Fruit fly (Drosophila melanogaster): ENCODE measurements around the gene CG17328.

CG17328 gene

dm6 chr2L:16321209-16321608 lies 21.5 kb downstream of the CG17328 start (continued):
- no peak for TF ChIP-seq CG31365 (tag; optimal IDR thresholded peaks at IDR 0.05)
- TF ChIP-seq CG4854 (GFP tag; optimal IDR thresholded peaks at IDR 0.05), result no peak
- no peak for TF ChIP-seq CG7556 (GFP tag; optimal IDR thresholded peaks at IDR 0.05)
- TF ChIP-seq Hr39 (optimal IDR thresholded peaks at IDR 0.05), result no peak
- no peak for TF ChIP-seq CG11456 (GFP tag; IDR thresholded peaks at IDR 0.05)
- no peak for TF ChIP-seq toy (GFP tag; IDR thresholded peaks at IDR 0.05)
- no peak for TF ChIP-seq H15 (GFP tag; IDR thresholded peaks at IDR 0.05)
- no peak for TF ChIP-seq CG7271 (tag; optimal IDR thresholded peaks at IDR 0.05)
- no peak for TF ChIP-seq Doc2 (GFP tag; IDR thresholded peaks at IDR 0.05)
- no peak for TF ChIP-seq seq (GFP tag; IDR thresholded peaks at IDR 0.05)
- no peak for TF ChIP-seq CG7928 (GFP tag; optimal IDR thresholded peaks at IDR 0.05)
- no peak for TF ChIP-seq NK7.1 (GFP tag; optimal IDR thresholded peaks at IDR 0.05)
- TF ChIP-seq gce (GFP tag; IDR thresholded peaks at IDR 0.05), result no peak
- no peak for TF ChIP-seq CG10321 (GFP tag; IDR thresholded peaks at IDR 0.05)
- TF ChIP-seq Gug (GFP tag; IDR thresholded peaks at IDR 0.05), result no peak
- no peak for TF ChIP-seq sens (GFP tag)
- no peak for TF ChIP-seq corto (GFP tag; optimal IDR thresholded peaks at IDR 0.05)
- no peak for TF ChIP-seq dmrt99B (tag; optimal IDR thresholded peaks at IDR 0.05)
- peak; percentile 61 for TF ChIP-seq CG12769 (tag; optimal IDR thresholded peaks at IDR 0.05)
- TF ChIP-seq CG14710 (tag; optimal IDR thresholded peaks at IDR 0.05), result no peak
- no peak for TF ChIP-seq CG8478 (optimal IDR thresholded peaks at IDR 0.05)
- no peak for TF ChIP-seq pzg (GFP tag; optimal IDR thresholded peaks at IDR 0.05)
- no peak for TF ChIP-seq CG10274 (GFP tag; optimal IDR thresholded peaks at IDR 0.05)
- TF ChIP-seq slbo (GFP tag; IDR thresholded peaks at IDR 0.05), result no peak
- no peak for TF ChIP-seq TFAM (GFP tag; optimal IDR thresholded peaks at IDR 0.05)
- TF ChIP-seq CG15269 (tag; optimal IDR thresholded peaks at IDR 0.05), result no peak
- TF ChIP-seq mld (GFP tag; IDR thresholded peaks at IDR 0.05; ENCODE audit: partially characterized antibody), result no peak
- TF ChIP-seq chinmo (GFP tag; IDR thresholded peaks at IDR 0.05; ENCODE audit: partially characterized antibody), result peak; percentile 88; the same call in 3 of the 4 replicates
- no peak for TF ChIP-seq CG18599 (GFP tag; optimal IDR thresholded peaks at IDR 0.05)
- no peak for TF ChIP-seq CG15601 (tag; optimal IDR thresholded peaks at IDR 0.05)
- no peak for TF ChIP-seq gro (GFP tag; optimal IDR thresholded peaks at IDR 0.05)
- no peak for TF ChIP-seq CG11504 (tag; optimal IDR thresholded peaks at IDR 0.05)
- TF ChIP-seq CG6654 (GFP tag; optimal IDR thresholded peaks at IDR 0.05), result no peak
- no peak for TF ChIP-seq tup (GFP tag; optimal IDR thresholded peaks at IDR 0.05)
- TF ChIP-seq lov (optimal IDR thresholded peaks at IDR 0.05), result no peak
- TF ChIP-seq lov (GFP tag; IDR thresholded peaks at IDR 0.05), result no peak
- no peak for TF ChIP-seq caup (GFP tag; optimal IDR thresholded peaks at IDR 0.05; ENCODE audit: severe bottlenecking)
- no peak for TF ChIP-seq Myb (GFP tag; optimal IDR thresholded peaks at IDR 0.05)

dm6 chr2L:16321872-16322631 lies 22.3 kb downstream of the CG17328 start:
- TF ChIP-seq CG11085 (GFP tag; IDR thresholded peaks at IDR 0.05) (no peak), sd (tag; optimal IDR thresholded peaks at IDR 0.05) (peak; percentile 79), onecut (GFP tag; IDR thresholded peaks at IDR 0.05) (peak; percentile 63), CG2199 (GFP tag; IDR thresholded peaks at IDR 0.05) (no peak), Pdp1 (GFP tag; optimal IDR thresholded peaks at IDR 0.05) (peak in 1 of 2 experiments; percentile 85), CG10543 (GFP tag; optimal IDR thresholded peaks at IDR 0.05) (peak; percentile 59), Nf-YC (tag; optimal IDR thresholded peaks at IDR 0.05) (no peak), Hsf (GFP tag; optimal IDR thresholded peaks at IDR 0.05) (no peak), CG15479 (GFP tag; optimal IDR thresholded peaks at IDR 0.05) (no peak), CG6683 (GFP tag; optimal IDR thresholded peaks at IDR 0.05) (no peak), CG18619 (GFP tag; optimal IDR thresholded peaks at IDR 0.05) (no peak), CG30403 (GFP tag; optimal IDR thresholded peaks at IDR 0.05) (no peak), zfh1 (GFP tag; IDR thresholded peaks at IDR 0.05) (no peak), Oli (tag; optimal IDR thresholded peaks at IDR 0.05) (no peak), CG34376 (GFP tag; optimal IDR thresholded peaks at IDR 0.05) (no peak)

Measured in whole organism, embryonic.